Fruit fly (Drosophila melanogaster) whole organism, embryonic: Measurements from ENCODE around the gene CG33784.

Source experiments
- Ada2b ChIP-seq: fragments of 200-800 bp; sonication (Bioruptor generic); IDR thresholded peaks from 2 replicates; pipeline ENCODE4 v1.3.6; 2022; ENCODE audit warnings: missing biosample characterization, missing genetic modification characterization
- CG10321 ChIP-seq: fragments of 200-800 bp; sonication (Bioruptor generic); IDR thresholded peaks from 2 replicates; pipeline ENCODE4 v1.3.6; 2022; ENCODE audit warnings: missing biosample characterization, missing genetic modification characterization
- CG10565 ChIP-seq: fragments of 200-800 bp; sonication (Bioruptor generic); optimal IDR thresholded peaks from 3 replicates; lab custom pipeline; 2016; ENCODE audit warnings: missing biosample characterization, mild to moderate bottlenecking, missing genetic modification characterization
- CG11398 ChIP-seq: fragments of 200-800 bp; sonication (Bioruptor generic); optimal IDR thresholded peaks from 2 replicates; lab custom pipeline; 2016; ENCODE audit warnings: missing biosample characterization, missing genetic modification characterization
- CG12104 ChIP-seq: fragments of 200-800 bp; sonication (Bioruptor generic); optimal IDR thresholded peaks from 3 replicates; lab custom pipeline; 2016; ENCODE audit warnings: missing biosample characterization, missing genetic modification characterization
- CG12155 ChIP-seq: fragments of 200-800 bp; sonication (Bioruptor generic); optimal IDR thresholded peaks from 3 replicates; lab custom pipeline; 2016; ENCODE audit warnings: missing biosample characterization, missing genetic modification characterization
- CG12942 ChIP-seq: fragments of 200-800 bp; sonication (Bioruptor generic); optimal IDR thresholded peaks from 3 replicates; lab custom pipeline; 2016; ENCODE audit warnings: missing biosample characterization, missing genetic modification characterization
- CG13123 ChIP-seq: fragments of 200-800 bp; sonication (Bioruptor generic); optimal IDR thresholded peaks from 2 replicates; lab custom pipeline; 2016; ENCODE audit warnings: missing biosample characterization, missing genetic modification characterization
- CG13894 ChIP-seq: fragments of 200-800 bp; sonication (Bioruptor generic); optimal IDR thresholded peaks from 3 replicates; lab custom pipeline; 2018; ENCODE audit warnings: missing biosample characterization, mild to moderate bottlenecking, missing genetic modification characterization, moderate library complexity
- CG1529 ChIP-seq: fragments of 200-800 bp; sonication (Bioruptor generic); optimal IDR thresholded peaks from 3 replicates; lab custom pipeline; 2018; ENCODE audit warnings: missing biosample characterization, missing genetic modification characterization
- CG15601 ChIP-seq: fragments of 200-800 bp; sonication (Bioruptor generic); optimal IDR thresholded peaks from 3 replicates; lab custom pipeline; 2019; ENCODE audit warnings: missing biosample characterization, mild to moderate bottlenecking, missing genetic modification characterization, moderate library complexity
- CG30020 ChIP-seq: fragments of 200-800 bp; optimal IDR thresholded peaks from 2 replicates; lab custom pipeline; 2019; ENCODE audit warnings: missing biosample characterization, mild to moderate bottlenecking, missing genetic modification characterization, moderate library complexity
- CG32767 ChIP-seq: fragments of 200-800 bp; sonication (Bioruptor generic); IDR thresholded peaks from 2 replicates; pipeline ENCODE4 v1.3.6; 2022; ENCODE audit warnings: missing biosample characterization, missing genetic modification characterization
- CG33213 ChIP-seq: fragments of 200-800 bp; sonication (Bioruptor generic); optimal IDR thresholded peaks from 3 replicates; lab custom pipeline; 2016; ENCODE audit warnings: missing biosample characterization, missing genetic modification characterization
- CG4730 ChIP-seq: fragments of 200-800 bp; sonication (Bioruptor generic); IDR thresholded peaks from 2 replicates; pipeline ENCODE4 v1.3.6; 2022; ENCODE audit warnings: missing biosample characterization, missing genetic modification characterization
- CHES-1-like ChIP-seq: fragments of 200-800 bp; sonication (Bioruptor generic); optimal IDR thresholded peaks from 2 replicates; lab custom pipeline; 2016; ENCODE audit warnings: missing biosample characterization, missing genetic modification characterization
- Camta ChIP-seq: fragments of 200-800 bp; sonication (Bioruptor generic); optimal IDR thresholded peaks from 2 replicates; lab custom pipeline; 2016; ENCODE audit warnings: missing biosample characterization, missing genetic modification characterization
- D ChIP-seq, 2 experiments: fragments of 200-800 bp in 1 of 2; fragments of >200 bp in 1 of 2; sonication (Bioruptor generic) in 1 of 2; optimal IDR thresholded peaks; 2 replicates in 1 of 2; 3 replicates in 1 of 2; lab custom pipeline; 2017; ENCODE audit warnings: mild to moderate bottlenecking in 1 of 2, missing biosample characterization in 1 of 2, missing genetic modification characterization in 1 of 2, missing genetic modification reagents in 1 of 2
- Dek ChIP-seq: fragments of 200-800 bp; sonication (Bioruptor generic); optimal IDR thresholded peaks from 3 replicates; lab custom pipeline; 2019; ENCODE audit warnings: missing biosample characterization, mild to moderate bottlenecking, missing genetic modification characterization, moderate library complexity
- Dip3 ChIP-seq: fragments of 200-800 bp; sonication (Bioruptor generic); optimal IDR thresholded peaks from 3 replicates; lab custom pipeline; 2016; ENCODE audit warnings: missing biosample characterization, missing genetic modification characterization
- H15 ChIP-seq: fragments of 200-800 bp; sonication (Bioruptor generic); IDR thresholded peaks from 3 replicates; pipeline ENCODE4 v1.3.6; 2022; ENCODE audit warnings: missing biosample characterization, missing genetic modification characterization
- Hmr ChIP-seq: fragments of 200-800 bp; sonication (Bioruptor generic); optimal IDR thresholded peaks from 3 replicates; lab custom pipeline; 2017; ENCODE audit warnings: mild to moderate bottlenecking, missing biosample characterization, missing genetic modification reagents, missing genetic modification characterization
- Pdp1 ChIP-seq, 2 experiments: fragments of 200-800 bp; sonication (Bioruptor generic); optimal IDR thresholded peaks; 3 replicates each; lab custom pipeline; 2016; ENCODE audit warnings: missing biosample characterization in 2 of 2, missing genetic modification characterization in 2 of 2, mild to moderate bottlenecking in 1 of 2, moderate library complexity in 1 of 2
- Sry-δ ChIP-seq: fragments of 200-800 bp; sonication (Bioruptor generic); optimal IDR thresholded peaks from 2 replicates; lab custom pipeline; 2016; ENCODE audit warnings: missing biosample characterization, missing genetic modification characterization
- ab ChIP-seq: fragments of 200-800 bp; sonication (Bioruptor generic); optimal IDR thresholded peaks from 2 replicates; lab custom pipeline; 2016; ENCODE audit warnings: missing biosample characterization, missing genetic modification characterization
- al ChIP-seq: fragments of 200-800 bp; sonication (Bioruptor generic); IDR thresholded peaks from 2 replicates; pipeline ENCODE4 v1.3.6; 2022; ENCODE audit warnings: missing biosample characterization, missing genetic modification characterization
- da ChIP-seq: fragments of 200-800 bp; sonication (Bioruptor generic); optimal IDR thresholded peaks from 2 replicates; lab custom pipeline; 2016; ENCODE audit warnings: missing biosample characterization, missing genetic modification characterization
- dysf ChIP-seq: fragments of 200-800 bp; sonication (Bioruptor generic); IDR thresholded peaks from 3 replicates; pipeline ENCODE4 v1.3.6; 2022; ENCODE audit warnings: missing biosample characterization, missing genetic modification characterization
- fd102C ChIP-seq: fragments of 200-800 bp; sonication (Bioruptor generic); optimal IDR thresholded peaks from 2 replicates; lab custom pipeline; 2018; ENCODE audit warnings: missing biosample characterization, mild to moderate bottlenecking, missing genetic modification characterization, moderate library complexity
- fd3F ChIP-seq: fragments of 200-800 bp; sonication (Bioruptor generic); optimal IDR thresholded peaks from 2 replicates; lab custom pipeline; 2018; ENCODE audit warnings: missing biosample characterization, mild to moderate bottlenecking, missing genetic modification characterization, moderate library complexity
- gfzf ChIP-seq: fragments of 200-800 bp; sonication (Bioruptor generic); optimal IDR thresholded peaks from 2 replicates; lab custom pipeline; 2016; ENCODE audit warnings: missing biosample characterization, mild to moderate bottlenecking, missing genetic modification characterization, moderate library complexity
- her ChIP-seq: fragments of 200-800 bp; sonication (Bioruptor generic); optimal IDR thresholded peaks from 2 replicates; lab custom pipeline; 2016; ENCODE audit warnings: missing biosample characterization, missing genetic modification characterization
- hkb ChIP-seq, 2 experiments: fragments of 200-800 bp in 1 of 2; fragments of >200 bp in 1 of 2; sonication (Bioruptor generic) in 1 of 2; IDR thresholded peaks in 1 of 2; optimal IDR thresholded peaks in 1 of 2; 2 replicates each; pipeline versions ENCODE4 v1.3.6 to Lab custom; 2017 to 2022; ENCODE audit warnings: missing biosample characterization in 1 of 2, missing genetic modification characterization in 1 of 2
- hth ChIP-seq: fragments of >200 bp; optimal IDR thresholded peaks from 2 replicates; lab custom pipeline; 2017; ENCODE audit warnings: inconsistent platforms
- insv ChIP-seq, 2 experiments: fragments of 200-800 bp; sonication (Bioruptor generic); optimal IDR thresholded peaks; 3 replicates each; lab custom pipeline; 2016 to 2018; ENCODE audit warnings: missing biosample characterization in 2 of 2, missing genetic modification characterization in 2 of 2
- inv ChIP-seq: fragments of 200-800 bp; sonication (Bioruptor generic); IDR thresholded peaks from 2 replicates; pipeline ENCODE4 v1.3.6; 2022; ENCODE audit warnings: missing biosample characterization, missing genetic modification characterization; ENCODE audit not compliant: partially characterized antibody
- jing ChIP-seq: fragments of 200-800 bp; sonication (Bioruptor generic); optimal IDR thresholded peaks from 2 replicates; lab custom pipeline; 2018; ENCODE audit warnings: missing biosample characterization, mild to moderate bottlenecking, missing genetic modification characterization
- pfk ChIP-seq: fragments of 200-800 bp; sonication (Bioruptor generic); optimal IDR thresholded peaks from 2 replicates; lab custom pipeline; 2018; ENCODE audit warnings: missing biosample characterization, mild to moderate bottlenecking, missing genetic modification characterization, moderate library complexity
- pros ChIP-seq: fragments of 200-800 bp; sonication (Bioruptor generic); optimal IDR thresholded peaks from 3 replicates; lab custom pipeline; 2019; ENCODE audit warnings: missing biosample characterization, mild to moderate bottlenecking, missing genetic modification characterization, moderate library complexity
- sisA ChIP-seq: fragments of 200-800 bp; sonication (Bioruptor generic); IDR thresholded peaks from 2 replicates; pipeline ENCODE4 v1.3.6; 2022; ENCODE audit warnings: missing biosample characterization, missing genetic modification characterization
- sna ChIP-seq: fragments of 200-800 bp; sonication (Bioruptor generic); IDR thresholded peaks from 2 replicates; pipeline ENCODE4 v1.3.6; 2022; ENCODE audit warnings: missing biosample characterization, missing genetic modification characterization; ENCODE audit not compliant: partially characterized antibody
- sug ChIP-seq: fragments of 200-800 bp; optimal IDR thresholded peaks from 2 replicates; lab custom pipeline; 2019; ENCODE audit warnings: missing biosample characterization, mild to moderate bottlenecking, missing genetic modification characterization, moderate library complexity
- tna ChIP-seq: fragments of 200-800 bp; sonication (Bioruptor generic); IDR thresholded peaks from 2 replicates; pipeline ENCODE4 v1.3.6; 2022; ENCODE audit warnings: missing biosample characterization, missing genetic modification characterization; ENCODE audit not compliant: partially characterized antibody
- toy ChIP-seq: fragments of 200-800 bp; sonication (Bioruptor generic); IDR thresholded peaks from 2 replicates; pipeline ENCODE4 v1.3.6; 2022; ENCODE audit warnings: missing biosample characterization, missing genetic modification characterization
- ttk ChIP-seq: fragments of 200-800 bp; sonication (Bioruptor generic); IDR thresholded peaks from 2 replicates; pipeline ENCODE4 v2.1.2; 2022; ENCODE audit warnings: missing biosample characterization, missing genetic modification characterization
- unc-4 ChIP-seq: fragments of 200-800 bp; sonication (Bioruptor generic); IDR thresholded peaks from 2 replicates; pipeline ENCODE4 v1.3.6; 2022; ENCODE audit warnings: missing biosample characterization, missing genetic modification characterization; ENCODE audit not compliant: partially characterized antibody
- z ChIP-seq: fragments of 200-800 bp; sonication (Bioruptor generic); IDR thresholded peaks from 3 replicates; pipeline ENCODE4 v1.3.6; 2022; ENCODE audit warnings: missing biosample characterization, missing genetic modification characterization
- zfh1 ChIP-seq: fragments of 200-800 bp; sonication (Bioruptor generic); IDR thresholded peaks from 3 replicates; pipeline ENCODE4 v1.3.6; 2022; ENCODE audit warnings: missing biosample characterization, missing genetic modification characterization

The CG33784 gene

dm6 chr3R:10042664-10043372 lies 24.9 kb upstream of the CG33784 start, which contains the start of the genes Mical and CG3909 (continued):
- TF ChIP-seq fd102C (GFP tag; lab: Kevin White, UChicago): no peak
- TF ChIP-seq CG4730 (GFP tag; lab: Robert Waterston, UW): peak; percentile 89
- peak; percentile 80 for TF ChIP-seq CG12104
- TF ChIP-seq pfk (GFP tag; lab: Kevin White, UChicago): no peak
- peak; percentile 80 for TF ChIP-seq sisA (GFP tag; lab: Robert Waterston, UW)
- peak; percentile 43; the same call in 1 of the 2 replicates for TF ChIP-seq CG10321
- TF ChIP-seq CG30020 (tag; lab: Kevin White, UChicago): peak; percentile 81
- peak; percentile 66 for TF ChIP-seq tna (GFP tag; lab: Robert Waterston, UW)
- no peak for TF ChIP-seq pros
- no peak for TF ChIP-seq ab (GFP tag; lab: Kevin White, UChicago)
- peak; percentile 52 for TF ChIP-seq CHES-1-like (GFP tag; lab: Kevin White, UChicago)
- peak; percentile 75; the same call in 2 of the 3 replicates for TF ChIP-seq H15
- TF ChIP-seq Camta (GFP tag; lab: Kevin White, UChicago): no peak
- TF ChIP-seq CG12155: peak; percentile 81
- TF ChIP-seq insv (GFP tag; optimal IDR thresholded peaks at IDR 0.05; lab: Kevin White, UChicago): peak in 1 of 2 experiments; percentile 46
- TF ChIP-seq zfh1 (GFP tag; lab: Robert Waterston, UW): peak; percentile 89
- peak; percentile 85 for TF ChIP-seq CG12942 (GFP tag; lab: Kevin White, UChicago)
- no peak for TF ChIP-seq D (optimal IDR thresholded peaks at IDR 0.05; lab: Kevin White, UChicago)
- TF ChIP-seq D (GFP tag; optimal IDR thresholded peaks at IDR 0.05; lab: Kevin White, UChicago): peak; percentile 59
- TF ChIP-seq sug: peak; percentile 87
- peak; percentile 87 for TF ChIP-seq Hmr (GFP tag; lab: Kevin White, UChicago)
- no peak; the same call in 1 of the 2 replicates for TF ChIP-seq unc-4
- peak; percentile 75 for TF ChIP-seq CG13123 (GFP tag; lab: Kevin White, UChicago)
- TF ChIP-seq ttk (GFP tag; lab: Robert Waterston, UW): peak; percentile 86
- peak; percentile 76; the same call in 1 of the 2 replicates for TF ChIP-seq CG32767 (GFP tag; lab: Robert Waterston, UW)
- TF ChIP-seq toy (GFP tag; lab: Robert Waterston, UW): peak; percentile 77; the same call in 1 of the 2 replicates
- peak; percentile 87 for TF ChIP-seq CG13894 (tag; lab: Kevin White, UChicago)
- peak; percentile 89 for TF ChIP-seq al (GFP tag; lab: Robert Waterston, UW)
- no peak for TF ChIP-seq CG11398
- TF ChIP-seq z (GFP tag; lab: Robert Waterston, UW): no peak
- peak; percentile 81 for TF ChIP-seq gfzf
- peak; percentile 29 for TF ChIP-seq Sry-δ (GFP tag; lab: Kevin White, UChicago)
- TF ChIP-seq Ada2b: peak; percentile 88
- no peak for TF ChIP-seq Dip3 (GFP tag; lab: Kevin White, UChicago)
- peak; percentile 89 for TF ChIP-seq Dek
- TF ChIP-seq jing (GFP tag; lab: Kevin White, UChicago): no peak
- TF ChIP-seq hkb (optimal IDR thresholded peaks at IDR 0.05; lab: Kevin White, UChicago): no peak
- peak; percentile 82 for TF ChIP-seq hkb (GFP tag; IDR thresholded peaks at IDR 0.05; lab: Robert Waterston, UW)
- TF ChIP-seq CG15601 (tag; lab: Kevin White, UChicago): peak; percentile 85
- TF ChIP-seq da (GFP tag; lab: Kevin White, UChicago): no peak
- TF ChIP-seq CG1529 (GFP tag; lab: Kevin White, UChicago): peak; percentile 15
- TF ChIP-seq CG33213: peak; percentile 22
- TF ChIP-seq fd3F: peak; percentile 82
- peak; percentile 90 for TF ChIP-seq dysf
- no peak for TF ChIP-seq CG10565 (GFP tag; lab: Kevin White, UChicago)
- no peak for TF ChIP-seq her
- peak; percentile 42; the same call in 1 of the 2 replicates for TF ChIP-seq sna (GFP tag; lab: Robert Waterston, UW)
- peak; percentile 32 for TF ChIP-seq inv (GFP tag; lab: Robert Waterston, UW)
- peak; percentile 60 to 91 for TF ChIP-seq Pdp1 (GFP tag; optimal IDR thresholded peaks at IDR 0.05; lab: Kevin White, UChicago)
- TF ChIP-seq hth (lab: Kevin White, UChicago): no peak
